Fruit fly (Drosophila melanogaster) S2 (cell line): ENCODE measurements around the gene faf.

Source experiments
- CG8478 ChIP-seq: fragments of >200 bp; optimal IDR thresholded peaks from 2 replicates; lab custom pipeline; 2018
- CTCF ChIP-seq, 2 experiments: fragments of >200 bp; optimal IDR thresholded peaks; 2 replicates each; lab custom pipeline; 2018

dm6 chr3R:31771790-31772576, 4.8 kb upstream of the faf start, which contains the start of the genes betaGlu and sip3:
- TF ChIP-seq CG8478 (lab: Kevin White, UChicago): no peak
- no peak for TF ChIP-seq CTCF (optimal IDR thresholded peaks at IDR 0.05; lab: Kevin White, UChicago)
